Worm (Caenorhabditis elegans): Measurements from ENCODE around the gene F55H2.5.

Gene F55H2.5

DNA sequence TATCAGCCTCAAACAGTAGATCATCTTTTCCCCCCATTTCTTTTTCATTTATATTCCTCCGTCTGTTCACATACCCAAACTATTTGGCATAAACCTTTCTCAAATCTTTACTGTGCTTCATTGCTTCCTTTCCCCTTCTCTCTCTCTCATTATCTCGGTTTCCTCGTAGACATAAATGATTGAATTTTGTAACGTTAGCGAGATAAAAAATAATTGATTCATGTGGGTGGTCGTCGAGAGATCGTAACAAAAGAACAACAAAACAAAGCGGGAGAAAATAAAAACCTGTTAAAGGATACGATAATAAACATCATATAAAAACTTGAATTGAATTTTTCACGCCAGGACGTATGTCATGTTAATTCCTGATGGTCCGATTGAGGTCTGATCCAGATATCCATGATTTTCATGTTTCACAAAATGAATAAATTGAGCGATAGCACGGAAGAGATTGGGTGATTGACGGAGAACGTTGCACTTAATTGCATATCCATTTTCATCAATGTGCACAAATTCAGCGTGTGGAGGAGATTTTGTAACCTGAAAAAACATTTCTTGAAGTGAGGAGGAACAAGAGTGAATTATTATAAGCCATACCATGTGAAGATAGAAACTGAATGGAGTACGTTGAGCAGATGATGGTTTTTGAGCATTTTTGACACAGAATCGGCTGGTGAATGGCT lies 48.3 kb upstream of the F55H2.5 start (continued):
- TF ChIP-seq F49E8.2 (tag; optimal IDR thresholded peaks at IDR 0.05; ENCODE audit: insufficient read depth): peak; percentile 58
- TF ChIP-seq B0336.3 (GFP tag; IDR thresholded peaks at IDR 0.05): peak; percentile 89
- TF ChIP-seq him-1 (tag; optimal IDR thresholded peaks at IDR 0.05): peak; percentile 33
- no peak for TF ChIP-seq B0019.2 (GFP tag; conservative IDR thresholded peaks at IDR 0.05)
- TF ChIP-seq egl-18 (GFP tag; IDR thresholded peaks at IDR 0.05): no peak
- TF ChIP-seq ceh-91 (GFP tag; IDR thresholded peaks at IDR 0.05): no peak
- TF ChIP-seq ets-4 (GFP tag; optimal IDR thresholded peaks at IDR 0.05): no peak
- no peak for TF ChIP-seq cebp-1 (GFP tag; IDR thresholded peaks at IDR 0.05)
- peak; percentile 36 for TF ChIP-seq cebp-1 (tag; optimal IDR thresholded peaks at IDR 0.05)
- peak; percentile 48 for TF ChIP-seq lin-54 (GFP tag; optimal IDR thresholded peaks at IDR 0.05)
- TF ChIP-seq athp-1 (tag; optimal IDR thresholded peaks at IDR 0.05): peak; percentile 77
- TF ChIP-seq hmg-20 (GFP tag; IDR thresholded peaks at IDR 0.05): no peak
- no peak for TF ChIP-seq pbrm-1 (GFP tag; IDR thresholded peaks at IDR 0.05)
- no peak for TF ChIP-seq lir-1 (GFP tag; conservative IDR thresholded peaks at IDR 0.05)
- TF ChIP-seq hsf-1 (GFP tag; IDR thresholded peaks at IDR 0.05): 0 out of 2 replicates have a peak, but pooled peaks have one; percentile 24
- no peak for TF ChIP-seq F37B4.10 (GFP tag; IDR thresholded peaks at IDR 0.05)
- TF ChIP-seq F57C9.4 (tag; optimal IDR thresholded peaks at IDR 0.05): no peak
- no peak for TF ChIP-seq ceh-27 (GFP tag; optimal IDR thresholded peaks at IDR 0.05)
- TF ChIP-seq F55B11.4 (tag; optimal IDR thresholded peaks at IDR 0.05; ENCODE audit: borderline replicate concordance, insufficient read depth): no peak
- no peak for TF ChIP-seq dpl-1 (GFP tag; optimal IDR thresholded peaks at IDR 0.05)
- no peak for TF ChIP-seq lag-1 (GFP tag; IDR thresholded peaks at IDR 0.05)
- TF ChIP-seq snpc-1.3 (tag; optimal IDR thresholded peaks at IDR 0.05; ENCODE audit: insufficient read depth): peak; percentile 37
- peak; percentile 73 for TF ChIP-seq hrde-1 (tag; optimal IDR thresholded peaks at IDR 0.05; ENCODE audit: borderline replicate concordance)
- no peak for TF ChIP-seq nhr-27 (tag; optimal IDR thresholded peaks at IDR 0.05)
- no peak for TF ChIP-seq C17E4.6 (GFP tag; IDR thresholded peaks at IDR 0.05)
- TF ChIP-seq F22D6.2 (tag; optimal IDR thresholded peaks at IDR 0.05): no peak
- TF ChIP-seq zim-3 (tag; optimal IDR thresholded peaks at IDR 0.05): no peak
- no peak; the same call in 1 of the 2 replicates for TF ChIP-seq Y53G8AR.9 (GFP tag; conservative IDR thresholded peaks at IDR 0.05)
- TF ChIP-seq B0035.1 (tag; optimal IDR thresholded peaks at IDR 0.05): peak; percentile 20
- no peak for TF ChIP-seq nfyb-1 (GFP tag; IDR thresholded peaks at IDR 0.05)
- peak; percentile 30 for TF ChIP-seq tlf-1 (GFP tag; optimal IDR thresholded peaks at IDR 0.05)
- peak; percentile 1 for TF ChIP-seq lsl-1 (GFP tag; optimal IDR thresholded peaks at IDR 0.05)
- TF ChIP-seq T26A5.8 (tag; optimal IDR thresholded peaks at IDR 0.05): no peak
- peak; percentile 37 for TF ChIP-seq repo-1 (tag; optimal IDR thresholded peaks at IDR 0.05)
- TF ChIP-seq nhr-179 (tag; optimal IDR thresholded peaks at IDR 0.05): no peak
- TF ChIP-seq Y53F4B.3 (GFP tag; IDR thresholded peaks at IDR 0.05): 0 out of 2 replicates have a peak, but pooled peaks have one; percentile 22
- TF ChIP-seq madf-6 (GFP tag; IDR thresholded peaks at IDR 0.05): peak; percentile 41; the same call in 1 of the 2 replicates
- TF ChIP-seq rcor-1 (GFP tag; IDR thresholded peaks at IDR 0.05): no peak
- TF ChIP-seq fkh-3 (tag; optimal IDR thresholded peaks at IDR 0.05): peak; percentile 60
- no peak for TF ChIP-seq ceh-40 (GFP tag; IDR thresholded peaks at IDR 0.05)
- TF ChIP-seq ccch-3 (GFP tag; optimal IDR thresholded peaks at IDR 0.05): no peak
- no peak for TF ChIP-seq ekl-4 (GFP tag; IDR thresholded peaks at IDR 0.05)
- no peak for TF ChIP-seq nhr-90 (tag; optimal IDR thresholded peaks at IDR 0.05)
- no peak for TF ChIP-seq hlh-12 (tag; optimal IDR thresholded peaks at IDR 0.05)
- TF ChIP-seq lin-40 (tag; optimal IDR thresholded peaks at IDR 0.05): no peak
- TF ChIP-seq xnd-1 (tag; optimal IDR thresholded peaks at IDR 0.05): peak; percentile 48
- no peak for TF ChIP-seq B0261.1 (tag; optimal IDR thresholded peaks at IDR 0.05)
- TF ChIP-seq nfya-2 (GFP tag; IDR thresholded peaks at IDR 0.05): no peak

Data from whole organism, young adult.